Worm (Caenorhabditis elegans): ENCODE data around the gene fbxa-95.
"Not testable (repeated sequence)": the region's sequence is repeated elsewhere in the genome, so short reads cannot be mapped to it uniquely, and the experiment has no call there.

fbxa-95 gene

ce11 chrV:15590183-15590667 is 18.9 kb downstream of the fbxa-95 start, which contains the start of gene F28F8.7:
Gene F28F8.7, minus strand, starts transcription at chrV:15590617.
- TF ChIP-seq ref-2 (tag; optimal IDR thresholded peaks at IDR 0.05), result peak; percentile 29

ce11 chrV:15594573-15594972 is 23.3 kb downstream of the fbxa-95 start, which contains the start of gene fbxa-139:
Gene fbxa-139, minus strand, starts transcription at chrV:15594673.
- TF ChIP-seq ceh-18 (tag; optimal IDR thresholded peaks at IDR 0.05), result no peak
- no peak for TF ChIP-seq ceh-24 (tag; optimal IDR thresholded peaks at IDR 0.05)
- no peak for TF ChIP-seq unc-86 (tag; optimal IDR thresholded peaks at IDR 0.05)
- TF ChIP-seq ceh-9 (tag; optimal IDR thresholded peaks at IDR 0.05), result no peak
- TF ChIP-seq ets-4 (tag; optimal IDR thresholded peaks at IDR 0.05), result no peak
- TF ChIP-seq pha-4 (tag; optimal IDR thresholded peaks at IDR 0.05), result no peak
- no peak for TF ChIP-seq nhr-11 (tag; optimal IDR thresholded peaks at IDR 0.05)
- no peak for TF ChIP-seq nfya-1 (tag; optimal IDR thresholded peaks at IDR 0.05)
- TF ChIP-seq ceh-34 (tag; optimal IDR thresholded peaks at IDR 0.05), result no peak
- TF ChIP-seq dmd-4 (tag; optimal IDR thresholded peaks at IDR 0.05; ENCODE audit: borderline replicate concordance), result no peak
- TF ChIP-seq tbx-2 (tag; optimal IDR thresholded peaks at IDR 0.05), result no peak

ce11 chrV:15599762-15600161 is 28.5 kb downstream of the fbxa-95 start, which contains the start of gene B0391.14:
Gene B0391.14, minus strand, starts transcription at chrV:15599862.
- TF ChIP-seq hlh-8 (tag; optimal IDR thresholded peaks at IDR 0.05); fax-1 (tag; optimal IDR thresholded peaks at IDR 0.05); pag-3 (tag; optimal IDR thresholded peaks at IDR 0.05; ENCODE audit: borderline replicate concordance): not testable (repeated sequence)

ce11 chrV:15602253-15602652 is 31.0 kb downstream of the fbxa-95 start, which contains the start of gene fbxa-152:
Gene fbxa-152, minus strand, starts transcription at chrV:15602353.
- TF ChIP-seq C08G9.2 (tag; optimal IDR thresholded peaks at IDR 0.05) (no peak), ahr-1 (tag; optimal IDR thresholded peaks at IDR 0.05) (no peak)

ce11 chrV:15605045-15605444 is 33.8 kb downstream of the fbxa-95 start, which contains the start of gene fbxa-154:
Gene fbxa-154, minus strand, starts transcription at chrV:15605145.
- no peak for TF ChIP-seq sox-2 (GFP tag; IDR thresholded peaks at IDR 0.05)
- no peak for TF ChIP-seq hlh-13 (GFP tag; optimal IDR thresholded peaks at IDR 0.05)
- no peak for TF ChIP-seq lin-11 (tag; optimal IDR thresholded peaks at IDR 0.05)
- TF ChIP-seq ref-2 (tag; optimal IDR thresholded peaks at IDR 0.05), result no peak
- no peak for TF ChIP-seq eyg-1 (tag; optimal IDR thresholded peaks at IDR 0.05)

- TF ChIP-seq tbx-2 (tag; optimal IDR thresholded peaks at IDR 0.05) (peak; percentile 51), ceh-31 (tag; optimal IDR thresholded peaks at IDR 0.05) (peak; percentile 76), ref-2 (tag; optimal IDR thresholded peaks at IDR 0.05) (peak; percentile 56), ceh-34 (tag; optimal IDR thresholded peaks at IDR 0.05) (peak; percentile 73), lim-6 (tag; optimal IDR thresholded peaks at IDR 0.05) (peak; percentile 11), unc-55 (GFP tag; optimal IDR thresholded peaks at IDR 0.05) (peak; percentile 19), pha-2 (tag; optimal IDR thresholded peaks at IDR 0.05) (peak; percentile 23), pat-9 (tag; optimal IDR thresholded peaks at IDR 0.05) (no peak), unc-42 (tag; optimal IDR thresholded peaks at IDR 0.05) (peak; percentile 77), ceh-14 (tag; optimal IDR thresholded peaks at IDR 0.05) (peak; percentile 74), ceh-18 (tag; optimal IDR thresholded peaks at IDR 0.05) (peak; percentile 5), eyg-1 (tag; optimal IDR thresholded peaks at IDR 0.05) (no peak), nfya-1 (tag; optimal IDR thresholded peaks at IDR 0.05) (peak; percentile 24), K09A11.1 (tag; optimal IDR thresholded peaks at IDR 0.05; ENCODE audit: insufficient read depth) (no peak), dmd-4 (tag; optimal IDR thresholded peaks at IDR 0.05; ENCODE audit: borderline replicate concordance) (no peak), hlh-6 (tag; optimal IDR thresholded peaks at IDR 0.05) (no peak), madf-2 (tag; optimal IDR thresholded peaks at IDR 0.05) (no peak)
Measured at ce11 chrV:15610350-15610940, 39.2 kb downstream of the fbxa-95 start, which contains the start of the genes fbxa-153 and str-12. Gene fbxa-153, minus strand, starts transcription at chrV:15610384. Gene str-12, plus strand, starts transcription at chrV:15610890.
